Fruit fly (Drosophila melanogaster): Measurements from ENCODE around the gene Drsl3.

Gene Drsl3

DNA sequence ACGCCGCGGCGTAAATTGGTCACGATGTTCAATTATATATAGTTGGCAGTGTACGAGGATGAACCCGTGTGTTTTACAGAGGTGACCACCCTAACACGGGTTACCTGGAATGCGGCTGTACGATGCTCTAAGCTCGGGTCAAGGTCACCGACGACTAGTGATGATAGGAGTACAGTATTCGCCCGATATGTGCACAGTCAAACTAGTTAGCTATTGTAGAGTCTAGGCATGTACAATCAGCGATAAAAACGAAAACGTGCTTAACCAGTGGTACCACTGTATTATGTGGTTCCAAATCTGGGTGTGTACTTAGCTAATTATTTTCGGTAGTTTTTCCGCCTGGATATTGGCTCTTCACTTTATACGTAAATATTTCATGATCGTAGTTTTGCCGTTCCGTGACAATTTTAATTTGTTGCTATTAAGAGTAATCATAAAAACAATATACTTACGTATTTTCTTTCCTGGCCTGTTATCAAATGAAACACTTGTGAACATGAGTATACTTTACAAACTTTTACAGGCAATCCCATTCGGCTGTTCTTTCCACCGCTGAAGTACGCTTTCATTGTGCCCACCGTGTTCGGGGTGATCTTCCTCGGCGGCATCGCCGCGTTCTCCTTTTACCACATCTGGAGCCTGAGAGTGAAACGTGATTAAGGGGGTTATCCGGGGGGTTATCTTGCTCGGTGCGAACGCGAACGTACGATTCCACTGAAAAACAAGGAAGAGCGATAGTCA, 5.4 kb downstream of the Drsl3 start (continued):
- no peak for TF ChIP-seq CG6654 (GFP tag; optimal IDR thresholded peaks at IDR 0.05)
- no peak for TF ChIP-seq CG6683 (GFP tag; optimal IDR thresholded peaks at IDR 0.05)
- TF ChIP-seq HLHmδ (GFP tag; optimal IDR thresholded peaks at IDR 0.05) = no peak
- TF ChIP-seq emc (GFP tag; optimal IDR thresholded peaks at IDR 0.05) = no peak
- peak; percentile 22 for TF ChIP-seq her (GFP tag; optimal IDR thresholded peaks at IDR 0.05)
- peak; percentile 39 for TF ChIP-seq ind (GFP tag; optimal IDR thresholded peaks at IDR 0.05)
- no peak for TF ChIP-seq seq (GFP tag; IDR thresholded peaks at IDR 0.05)
- no peak for TF ChIP-seq Opbp (GFP tag; IDR thresholded peaks at IDR 0.05; ENCODE audit: partially characterized antibody)
- TF ChIP-seq Xbp1 (GFP tag; optimal IDR thresholded peaks at IDR 0.05) = peak; percentile 43
- peak; percentile 21 for TF ChIP-seq CG18764 (GFP tag; optimal IDR thresholded peaks at IDR 0.05)
- no peak for TF ChIP-seq CG14965 (GFP tag; optimal IDR thresholded peaks at IDR 0.05; ENCODE audit: borderline replicate concordance)
- no peak for TF ChIP-seq tll (GFP tag; optimal IDR thresholded peaks at IDR 0.05)
- no peak for TF ChIP-seq Dll (GFP tag; IDR thresholded peaks at IDR 0.05; ENCODE audit: partially characterized antibody)
- no peak for TF ChIP-seq CG4617 (GFP tag; optimal IDR thresholded peaks at IDR 0.05; ENCODE audit: borderline replicate concordance)
- TF ChIP-seq Atf6 (GFP tag; IDR thresholded peaks at IDR 0.05) = peak; percentile 43; the same call in 1 of the 2 replicates
- TF ChIP-seq ERR (GFP tag; optimal IDR thresholded peaks at IDR 0.05) = peak; percentile 57
- TF ChIP-seq CG18011 (GFP tag; optimal IDR thresholded peaks at IDR 0.05) = no peak
- TF ChIP-seq unpg (GFP tag; optimal IDR thresholded peaks at IDR 0.05) = peak; percentile 23
- TF ChIP-seq CG2889 (GFP tag; IDR thresholded peaks at IDR 0.05) = no peak
- no peak for TF ChIP-seq bowl (GFP tag; IDR thresholded peaks at IDR 0.05)
- no peak for TF ChIP-seq CG2199 (GFP tag; IDR thresholded peaks at IDR 0.05)
- peak; percentile 14 for TF ChIP-seq Hsf (GFP tag; optimal IDR thresholded peaks at IDR 0.05)
- no peak for TF ChIP-seq CG31365 (tag; optimal IDR thresholded peaks at IDR 0.05)
- no peak for TF ChIP-seq kay (GFP tag; optimal IDR thresholded peaks at IDR 0.05)
- TF ChIP-seq Hmx (GFP tag; optimal IDR thresholded peaks at IDR 0.05) = no peak
- TF ChIP-seq CG8089 (GFP tag; optimal IDR thresholded peaks at IDR 0.05) = no peak
- TF ChIP-seq lov (optimal IDR thresholded peaks at IDR 0.05) = no peak
- no peak for TF ChIP-seq lov (GFP tag; IDR thresholded peaks at IDR 0.05)
- TF ChIP-seq Lpt (GFP tag; optimal IDR thresholded peaks at IDR 0.05) = no peak
- TF ChIP-seq CG13424 (tag; optimal IDR thresholded peaks at IDR 0.05) = peak; percentile 3
- TF ChIP-seq B-H1 (GFP tag; IDR thresholded peaks at IDR 0.05) = no peak
- no peak for TF ChIP-seq hth (optimal IDR thresholded peaks at IDR 0.05)
- TF ChIP-seq CG13894 (tag; optimal IDR thresholded peaks at IDR 0.05) = no peak
- TF ChIP-seq CG2202 (tag; optimal IDR thresholded peaks at IDR 0.05) = no peak
- no peak for TF ChIP-seq amos (GFP tag; IDR thresholded peaks at IDR 0.05; ENCODE audit: partially characterized antibody)
- no peak for TF ChIP-seq Lhr (GFP tag; optimal IDR thresholded peaks at IDR 0.05)
- no peak for TF ChIP-seq CG10267 (tag; optimal IDR thresholded peaks at IDR 0.05)
- peak; percentile 35; the same call in 1 of the 2 replicates for TF ChIP-seq CG32772 (GFP tag; IDR thresholded peaks at IDR 0.05)
- TF ChIP-seq Mrtf (GFP tag; IDR thresholded peaks at IDR 0.05) = no peak
- no peak for TF ChIP-seq nerfin-1 (tag; optimal IDR thresholded peaks at IDR 0.05)
- TF ChIP-seq Xrp1 (GFP tag; IDR thresholded peaks at IDR 0.05) = no peak
- TF ChIP-seq CG1602 (GFP tag; optimal IDR thresholded peaks at IDR 0.05) = no peak
- TF ChIP-seq CG30431 (GFP tag; optimal IDR thresholded peaks at IDR 0.05) = no peak
- TF ChIP-seq CG3847 (GFP tag; IDR thresholded peaks at IDR 0.05) = no peak
- TF ChIP-seq h (optimal IDR thresholded peaks at IDR 0.05) = no peak
- TF ChIP-seq CG8944 (GFP tag; optimal IDR thresholded peaks at IDR 0.05) = no peak
- TF ChIP-seq lilli (GFP tag; optimal IDR thresholded peaks at IDR 0.05) = peak; percentile 50
- TF ChIP-seq crol (GFP tag; IDR thresholded peaks at IDR 0.05) = no peak
- no peak for TF ChIP-seq CG1603 (tag; optimal IDR thresholded peaks at IDR 0.05)
- no peak for TF ChIP-seq chinmo (GFP tag; IDR thresholded peaks at IDR 0.05; ENCODE audit: partially characterized antibody)
- TF ChIP-seq CG17829 (tag; optimal IDR thresholded peaks at IDR 0.05) = no peak
